Worm (Caenorhabditis elegans) whole organism, midembryonic: ENCODE data around the gene T19B10.12.

Source experiments
- T22C8.4 ChIP-seq: fragments of 200-800 bp; sonication (Bioruptor generic); IDR thresholded peaks from 2 replicates; pipeline ENCODE4 v1.3.6; 2022; ENCODE audit warnings: missing genetic modification characterization, missing compliant biosample characterization
- cog-1 ChIP-seq: sonication (generic microtip); optimal IDR thresholded peaks from 2 replicates; lab custom pipeline; 2016; ENCODE audit warnings: missing genetic modification characterization, missing compliant biosample characterization
- flt-1 ChIP-seq: fragments of 200-800 bp; sonication (Bioruptor generic); IDR thresholded peaks from 2 replicates; pipeline ENCODE4 v1.3.6; 2022; ENCODE audit warnings: missing genetic modification characterization, missing compliant biosample characterization
- med-1 ChIP-seq: sonication (generic microtip); optimal IDR thresholded peaks from 2 replicates; lab custom pipeline; 2017; ENCODE audit warnings: missing genetic modification characterization, mild to moderate bottlenecking, missing compliant biosample characterization, antibody characterized with exemption, missing genetic modification reagents; ENCODE audit not compliant: insufficient read depth
- ref-1 ChIP-seq: fragments of 200-800 bp; sonication (Bioruptor generic); conservative IDR thresholded peaks from 2 replicates; pipeline ENCODE4 v1.3.6; 2022; ENCODE audit warnings: missing genetic modification reagents, missing genetic modification characterization, missing compliant biosample characterization
- tab-1 ChIP-seq: fragments of 200-800 bp; sonication (Bioruptor generic); IDR thresholded peaks from 2 replicates; pipeline ENCODE4 v1.3.6; 2022; ENCODE audit warnings: missing genetic modification characterization, missing compliant biosample characterization
- ztf-23 ChIP-seq: fragments of 200-800 bp; sonication (Bioruptor generic); IDR thresholded peaks from 2 replicates; pipeline ENCODE4 v1.3.6; 2022; ENCODE audit warnings: missing genetic modification reagents, missing genetic modification characterization, missing compliant biosample characterization
- ztf-29 ChIP-seq: fragments of 200-800 bp; sonication (Bioruptor generic); IDR thresholded peaks from 2 replicates; pipeline ENCODE4 v1.3.6; 2022; ENCODE audit warnings: missing genetic modification reagents, missing genetic modification characterization, missing compliant biosample characterization

DNA sequence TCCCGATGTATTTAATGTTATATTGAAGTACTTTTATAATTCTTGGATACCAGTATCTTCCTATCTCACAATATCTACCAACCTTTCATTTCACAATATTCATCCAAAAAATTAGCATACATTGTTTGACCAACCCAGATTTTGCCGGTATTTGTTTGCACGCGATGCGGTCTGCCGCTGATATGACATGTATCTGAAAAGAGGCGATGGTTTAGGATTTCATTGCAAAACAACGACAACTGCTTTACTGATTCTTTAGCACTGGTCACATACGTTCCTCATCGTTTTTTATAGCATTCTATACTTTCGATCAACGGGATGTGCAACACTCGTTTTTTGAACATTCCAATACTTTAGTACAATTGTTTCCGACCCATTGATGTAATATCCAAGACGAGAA, 3.0 kb upstream of the T19B10.12 start, which contains the start of gene mam-4:
- TF ChIP-seq med-1 (GFP tag; lab: Kevin White, UChicago) (no peak), tab-1 (no peak), flt-1 (GFP tag; lab: Robert Waterston, UW) (no peak), cog-1 (tag; lab: Kevin White, UChicago) (no peak), ztf-29 (GFP tag; lab: Robert Waterston, UW) (no peak), T22C8.4 (no peak), ref-1 (GFP tag; lab: Robert Waterston, UW) (no peak), ztf-23 (no peak)
